Fruit fly (Drosophila melanogaster) whole organism, prepupa: Measurements from ENCODE around the gene Fst.
"Not testable (repeated sequence)": the region's sequence is repeated elsewhere in the genome, so short reads cannot be mapped to it uniquely, and the experiment has no call there.

Experiments
- CG10631 ChIP-seq: fragments of 200-800 bp; sonication (Bioruptor generic); optimal IDR thresholded peaks from 2 replicates; lab custom pipeline; 2016; ENCODE audit warnings: missing biosample characterization, missing genetic modification characterization
- CG11294 ChIP-seq: fragments of 200-800 bp; sonication (Bioruptor generic); IDR thresholded peaks from 2 replicates; pipeline ENCODE4 v1.3.6; 2022; ENCODE audit warnings: missing biosample characterization, missing genetic modification characterization
- CG11762 ChIP-seq: fragments of 200-800 bp; sonication (Bioruptor generic); optimal IDR thresholded peaks from 3 replicates; lab custom pipeline; 2016; ENCODE audit warnings: missing biosample characterization, missing genetic modification characterization; ENCODE audit not compliant: insufficient read depth
- CG1621 ChIP-seq: fragments of 200-800 bp; sonication (Bioruptor generic); optimal IDR thresholded peaks from 3 replicates; lab custom pipeline; 2018; ENCODE audit warnings: missing biosample characterization, mild to moderate bottlenecking, missing genetic modification characterization
- CG3032 ChIP-seq: fragments of 200-800 bp; optimal IDR thresholded peaks from 2 replicates; lab custom pipeline; 2019; ENCODE audit warnings: missing biosample characterization, mild to moderate bottlenecking, missing genetic modification characterization, moderate library complexity
- CG31627 ChIP-seq: fragments of 200-800 bp; sonication (Bioruptor generic); optimal IDR thresholded peaks from 3 replicates; lab custom pipeline; 2016; ENCODE audit warnings: missing biosample characterization, missing genetic modification characterization
- CG32006 ChIP-seq: fragments of 200-800 bp; sonication (Bioruptor generic); optimal IDR thresholded peaks from 3 replicates; lab custom pipeline; 2017; ENCODE audit warnings: missing biosample characterization, mild to moderate bottlenecking, missing genetic modification characterization
- CG34406 ChIP-seq: fragments of 200-800 bp; sonication (Bioruptor generic); optimal IDR thresholded peaks from 3 replicates; lab custom pipeline; 2016; ENCODE audit warnings: missing biosample characterization, missing genetic modification characterization
- CG6276 ChIP-seq: fragments of 200-800 bp; sonication (Bioruptor generic); optimal IDR thresholded peaks from 2 replicates; lab custom pipeline; 2017; ENCODE audit warnings: missing biosample characterization, mild to moderate bottlenecking, missing genetic modification characterization
- CG6792 ChIP-seq: fragments of 200-800 bp; sonication (Bioruptor generic); optimal IDR thresholded peaks from 3 replicates; lab custom pipeline; 2016; ENCODE audit warnings: missing biosample characterization, missing genetic modification characterization
- CG6808 ChIP-seq: fragments of 200-800 bp; sonication (Bioruptor generic); optimal IDR thresholded peaks from 3 replicates; lab custom pipeline; 2017; ENCODE audit warnings: missing biosample characterization, missing genetic modification characterization, mild to moderate bottlenecking, moderate library complexity, missing genetic modification reagents
- CG6854 ChIP-seq: fragments of 200-800 bp; sonication (Bioruptor generic); optimal IDR thresholded peaks from 2 replicates; lab custom pipeline; 2017; ENCODE audit warnings: missing biosample characterization, mild to moderate bottlenecking, missing genetic modification characterization
- CG7368 ChIP-seq: fragments of 200-800 bp; sonication (Bioruptor generic); optimal IDR thresholded peaks from 3 replicates; lab custom pipeline; 2016; ENCODE audit warnings: missing biosample characterization, missing genetic modification characterization
- CG8119 ChIP-seq: fragments of 200-800 bp; sonication (Bioruptor generic); IDR thresholded peaks from 3 replicates; pipeline ENCODE4 v1.3.6; 2022; ENCODE audit warnings: missing biosample characterization, missing genetic modification characterization
- CG8632 ChIP-seq: fragments of 200-800 bp; sonication (Bioruptor generic); optimal IDR thresholded peaks from 3 replicates; lab custom pipeline; 2016; ENCODE audit warnings: missing biosample characterization, missing genetic modification characterization
- CG9139 ChIP-seq: fragments of 200-800 bp; sonication (Bioruptor generic); optimal IDR thresholded peaks from 3 replicates; lab custom pipeline; 2017; ENCODE audit warnings: missing biosample characterization, mild to moderate bottlenecking, missing genetic modification characterization
- Eip75B ChIP-seq: fragments of 200-800 bp; sonication (Bioruptor generic); optimal IDR thresholded peaks from 3 replicates; lab custom pipeline; 2016; ENCODE audit warnings: missing biosample characterization, missing genetic modification characterization
- Eip93F ChIP-seq: fragments of 200-800 bp; sonication (Bioruptor generic); optimal IDR thresholded peaks from 2 replicates; lab custom pipeline; 2016; ENCODE audit warnings: missing biosample characterization, mild to moderate bottlenecking, missing genetic modification characterization
- Ets21C ChIP-seq: fragments of 200-800 bp; sonication (Bioruptor generic); optimal IDR thresholded peaks from 3 replicates; lab custom pipeline; 2016; ENCODE audit warnings: missing biosample characterization, missing genetic modification characterization
- Ets96B ChIP-seq: fragments of 200-800 bp; optimal IDR thresholded peaks from 2 replicates; lab custom pipeline; 2019; ENCODE audit warnings: missing biosample characterization, mild to moderate bottlenecking, missing genetic modification characterization, moderate library complexity
- Met ChIP-seq: fragments of 200-800 bp; sonication (Bioruptor generic); optimal IDR thresholded peaks from 3 replicates; lab custom pipeline; 2016; ENCODE audit warnings: missing biosample characterization, missing genetic modification characterization
- OdsH ChIP-seq: fragments of 200-800 bp; sonication (Bioruptor generic); optimal IDR thresholded peaks from 3 replicates; lab custom pipeline; 2016; ENCODE audit warnings: missing biosample characterization, missing genetic modification characterization
- Smox ChIP-seq: fragments of 200-800 bp; sonication (Bioruptor generic); optimal IDR thresholded peaks from 3 replicates; lab custom pipeline; 2016; ENCODE audit warnings: missing biosample characterization, missing genetic modification characterization
- Sox102F ChIP-seq: fragments of 200-800 bp; sonication (Bioruptor generic); optimal IDR thresholded peaks from 2 replicates; lab custom pipeline; 2016; ENCODE audit warnings: missing biosample characterization, mild to moderate bottlenecking, missing genetic modification characterization
- achi ChIP-seq: fragments of 200-800 bp; sonication (Bioruptor generic); optimal IDR thresholded peaks from 3 replicates; lab custom pipeline; 2016; ENCODE audit warnings: missing biosample characterization, missing genetic modification characterization
- acj6 ChIP-seq: fragments of 200-800 bp; sonication (Bioruptor generic); optimal IDR thresholded peaks from 3 replicates; lab custom pipeline; 2016; ENCODE audit warnings: missing biosample characterization, missing genetic modification characterization
- cyc ChIP-seq: fragments of 200-800 bp; sonication (Bioruptor generic); optimal IDR thresholded peaks from 3 replicates; lab custom pipeline; 2016; ENCODE audit warnings: missing biosample characterization, missing genetic modification characterization
- eg ChIP-seq: fragments of 200-800 bp; sonication (Bioruptor generic); IDR thresholded peaks from 3 replicates; pipeline ENCODE4 v1.3.6; 2022; ENCODE audit warnings: missing biosample characterization, missing genetic modification characterization
- fkh ChIP-seq: fragments of 200-800 bp; sonication (Bioruptor generic); optimal IDR thresholded peaks from 3 replicates; lab custom pipeline; 2017; ENCODE audit warnings: missing biosample characterization, mild to moderate bottlenecking, missing genetic modification characterization, moderate library complexity
- lz ChIP-seq: fragments of 200-800 bp; sonication (Bioruptor generic); optimal IDR thresholded peaks from 3 replicates; lab custom pipeline; 2016; ENCODE audit warnings: missing biosample characterization, missing genetic modification characterization
- pdm3 ChIP-seq: fragments of 200-800 bp; sonication (Bioruptor generic); optimal IDR thresholded peaks from 3 replicates; lab custom pipeline; 2016; ENCODE audit warnings: missing biosample characterization, missing genetic modification characterization
- spab ChIP-seq: fragments of 200-800 bp; sonication (Bioruptor generic); optimal IDR thresholded peaks from 2 replicates; lab custom pipeline; 2017; ENCODE audit warnings: missing biosample characterization, mild to moderate bottlenecking, missing genetic modification characterization, missing genetic modification reagents
- ss ChIP-seq, 2 experiments: fragments of 200-800 bp; sonication (Bioruptor generic); optimal IDR thresholded peaks; 2 replicates in 1 of 2; 3 replicates in 1 of 2; lab custom pipeline; 2017 to 2018; ENCODE audit warnings: mild to moderate bottlenecking in 2 of 2, missing biosample characterization in 2 of 2, missing genetic modification characterization in 2 of 2, moderate library complexity in 1 of 2
- svp ChIP-seq: fragments of 200-800 bp; sonication (Bioruptor generic); peaks from one replicate; lab custom pipeline; 2016; ENCODE audit warnings: missing biosample characterization, missing genetic modification characterization
- topi ChIP-seq: fragments of 200-800 bp; sonication (Bioruptor generic); optimal IDR thresholded peaks from 3 replicates; lab custom pipeline; 2016; ENCODE audit warnings: missing biosample characterization, missing genetic modification characterization
- vri ChIP-seq: fragments of 200-800 bp; sonication (Bioruptor generic); optimal IDR thresholded peaks from 3 replicates; lab custom pipeline; 2016; ENCODE audit warnings: missing biosample characterization, mild to moderate bottlenecking, missing genetic modification characterization

The Fst gene

DNA sequence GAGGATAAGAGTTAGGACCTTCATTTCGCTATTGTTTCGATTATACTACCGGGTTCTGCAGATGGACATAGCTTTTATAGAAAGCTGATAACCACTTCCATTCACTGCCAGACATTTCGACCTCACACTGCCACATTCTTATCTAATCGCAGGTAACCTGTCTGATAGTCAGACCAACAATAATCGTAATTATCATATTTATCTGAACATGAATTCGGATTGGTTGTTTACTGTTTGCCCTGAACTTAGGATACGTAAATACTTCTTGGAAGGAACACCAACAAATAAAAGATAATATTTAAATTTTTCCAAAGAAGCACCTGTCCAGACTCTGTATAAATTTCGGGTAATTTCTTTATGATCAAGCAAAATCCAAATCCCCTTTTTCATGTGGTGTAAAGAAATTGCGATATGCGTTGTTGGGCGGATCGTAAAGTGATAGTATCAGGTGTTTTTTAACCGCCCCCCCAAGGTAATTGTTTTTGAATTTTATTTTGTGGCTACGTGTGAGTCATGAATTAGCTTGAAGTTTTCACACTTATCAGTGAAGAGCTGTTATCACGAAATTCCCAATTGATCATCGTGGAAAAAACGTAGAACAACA is at the start of gene Fst:
TSS of gene Fst (minus strand) at position 51 of the 604 bp plus-strand sequence.
- TF ChIP-seq CG6854 (GFP tag; lab: Kevin White, UChicago) (no peak), Eip75B (GFP tag; lab: Kevin White, UChicago) (no peak), achi (GFP tag; lab: Kevin White, UChicago) (no peak), Eip93F (GFP tag; lab: Kevin White, UChicago) (no peak), fkh (GFP tag; lab: Kevin White, UChicago) (peak; percentile 38), CG31627 (GFP tag; lab: Kevin White, UChicago) (no peak), CG3032 (tag; lab: Kevin White, UChicago) (no peak), eg (no peak), topi (GFP tag; lab: Kevin White, UChicago) (no peak), svp (peak; percentile 1), CG7368 (no peak), Ets96B (no peak), OdsH (GFP tag; lab: Kevin White, UChicago) (no peak), CG11762 (GFP tag; lab: Kevin White, UChicago) (no peak), Ets21C (no peak), CG8119 (GFP tag; lab: Robert Waterston, UW) (no peak), vri (GFP tag; lab: Kevin White, UChicago) (peak; percentile 40), CG34406 (GFP tag; lab: Kevin White, UChicago) (no peak), lz (GFP tag; lab: Kevin White, UChicago) (no peak), CG10631 (GFP tag; lab: Kevin White, UChicago) (no peak), CG6808 (no peak), CG9139 (GFP tag; lab: Kevin White, UChicago) (no peak), Met (GFP tag; lab: Kevin White, UChicago) (no peak), ss (GFP tag; optimal IDR thresholded peaks at IDR 0.05; lab: Kevin White, UChicago) (no peak)

DNA sequence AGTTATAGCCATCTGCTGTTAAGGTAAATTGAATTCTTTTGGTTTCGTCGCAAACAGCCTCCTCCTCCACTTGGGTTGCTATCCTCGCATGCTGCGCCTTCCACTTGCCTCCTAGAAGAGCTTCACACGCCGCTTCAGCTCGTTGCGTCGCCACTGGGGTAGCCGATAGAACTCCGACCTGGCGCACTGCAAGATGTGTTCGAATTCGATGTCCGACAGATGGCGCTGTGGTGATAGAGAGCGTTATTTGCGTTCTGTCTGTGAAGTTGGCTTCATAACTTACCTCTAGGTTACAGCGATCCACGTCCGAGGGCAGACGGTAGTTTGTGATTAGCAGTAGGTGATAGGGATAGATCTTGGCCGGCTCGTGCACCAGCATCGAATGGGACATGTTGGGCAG is 49.0 kb upstream of the Fst start:
- TF ChIP-seq cyc (GFP tag; lab: Kevin White, UChicago) (no peak), CG11294 (GFP tag; lab: Robert Waterston, UW) (no peak), Eip75B (GFP tag; lab: Kevin White, UChicago) (no peak), CG6854 (GFP tag; lab: Kevin White, UChicago) (no peak), lz (GFP tag; lab: Kevin White, UChicago) (no peak), CG1621 (tag; lab: Kevin White, UChicago) (no peak), CG32006 (GFP tag; lab: Kevin White, UChicago) (no peak), spab (GFP tag; lab: Kevin White, UChicago) (no peak), Eip93F (GFP tag; lab: Kevin White, UChicago) (no peak), CG6276 (GFP tag; lab: Kevin White, UChicago) (no peak), acj6 (no peak), CG11762 (GFP tag; lab: Kevin White, UChicago) (no peak), Met (GFP tag; lab: Kevin White, UChicago) (no peak), pdm3 (GFP tag; lab: Kevin White, UChicago) (no peak), Sox102F (GFP tag; lab: Kevin White, UChicago) (no peak)

DNA sequence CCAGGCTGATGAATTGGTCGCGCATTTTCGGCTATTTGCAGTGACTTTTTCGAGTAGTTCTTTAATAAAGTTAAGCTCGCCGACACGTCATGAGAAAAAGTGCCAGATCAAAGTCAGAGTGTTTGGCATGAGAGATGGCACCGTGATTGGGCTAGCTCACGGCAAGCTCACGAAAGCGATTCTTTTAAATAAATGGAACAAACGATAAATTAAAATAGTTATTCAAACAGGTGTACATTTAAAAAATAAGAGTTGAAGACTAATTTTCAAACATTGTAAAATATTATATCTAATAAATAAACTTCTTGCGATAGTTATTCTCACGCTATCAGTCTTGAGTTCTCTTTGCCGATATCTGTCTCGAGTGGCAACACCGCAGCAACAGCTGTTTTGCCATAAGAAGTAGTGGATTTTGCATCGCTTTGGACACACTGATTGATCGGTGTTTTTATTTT is 46.7 kb upstream of the Fst start, which contains the start of the genes Unc-115b, p24-2 and CG32939:
TSS of gene Unc-115b (minus strand) at position 101 of the 455 bp plus-strand sequence.
TSS of gene p24-2 (minus strand) at position 120 of the 455 bp plus-strand sequence.
TSS of gene CG32939 (plus strand) at position 405 of the 455 bp plus-strand sequence.
- TF ChIP-seq Smox (GFP tag; lab: Kevin White, UChicago); CG8632; CG6792 (GFP tag; lab: Kevin White, UChicago): not testable (repeated sequence)
